Fruit fly (Drosophila melanogaster) whole organism, pupa: ENCODE data around the gene Sema1a.

ENCODE experiments used
- CG10348 ChIP-seq: fragments of 200-800 bp; sonication (Bioruptor generic); IDR thresholded peaks from 2 replicates; pipeline ENCODE4 v1.3.6; 2022; ENCODE audit warnings: missing biosample characterization, missing genetic modification characterization
- CG12605 ChIP-seq: fragments of 200-800 bp; sonication (Bioruptor generic); IDR thresholded peaks from 2 replicates; pipeline ENCODE4 v1.3.6; 2022; ENCODE audit warnings: missing biosample characterization, missing genetic modification characterization
- CG13204 ChIP-seq: fragments of 200-800 bp; sonication (Bioruptor generic); optimal IDR thresholded peaks from 2 replicates; lab custom pipeline; 2018; ENCODE audit warnings: missing biosample characterization, mild to moderate bottlenecking, missing genetic modification characterization, moderate library complexity
- CG14655 ChIP-seq: fragments of 200-800 bp; sonication (Bioruptor generic); optimal IDR thresholded peaks from 3 replicates; lab custom pipeline; 2017; ENCODE audit warnings: mild to moderate bottlenecking, missing biosample characterization, missing genetic modification reagents, missing genetic modification characterization
- CG15710 ChIP-seq: fragments of 200-800 bp; sonication (Bioruptor generic); optimal IDR thresholded peaks from 2 replicates; lab custom pipeline; 2018; ENCODE audit warnings: missing biosample characterization, mild to moderate bottlenecking, missing genetic modification characterization, moderate library complexity
- CG17806 ChIP-seq: fragments of 200-800 bp; sonication (Bioruptor generic); optimal IDR thresholded peaks from 2 replicates; lab custom pipeline; 2018; ENCODE audit warnings: missing biosample characterization, mild to moderate bottlenecking, missing genetic modification characterization, moderate library complexity
- CG32121 ChIP-seq: fragments of 200-800 bp; sonication (Bioruptor generic); IDR thresholded peaks from 2 replicates; pipeline ENCODE4 v1.3.6; 2022; ENCODE audit warnings: missing biosample characterization, missing genetic modification characterization
- CG34367 ChIP-seq: fragments of 200-800 bp; sonication (Bioruptor generic); optimal IDR thresholded peaks from 2 replicates; lab custom pipeline; 2018; ENCODE audit warnings: missing biosample characterization, mild to moderate bottlenecking, missing genetic modification characterization
- CG4496 ChIP-seq: fragments of 200-800 bp; sonication (Bioruptor generic); IDR thresholded peaks from 3 replicates; pipeline ENCODE4 v1.3.6; 2022; ENCODE audit warnings: missing biosample characterization, missing genetic modification characterization
- CG8159 ChIP-seq: fragments of 200-800 bp; sonication (Bioruptor generic); optimal IDR thresholded peaks from 3 replicates; lab custom pipeline; 2018; ENCODE audit warnings: missing biosample characterization, mild to moderate bottlenecking, missing genetic modification characterization, moderate library complexity
- CG8301 ChIP-seq: fragments of 200-800 bp; sonication (Bioruptor generic); optimal IDR thresholded peaks from 2 replicates; lab custom pipeline; 2018; ENCODE audit warnings: missing biosample characterization, mild to moderate bottlenecking, missing genetic modification characterization
- CG9948 ChIP-seq: fragments of 200-800 bp; sonication (Bioruptor generic); optimal IDR thresholded peaks from 2 replicates; lab custom pipeline; 2018; ENCODE audit warnings: missing biosample characterization, mild to moderate bottlenecking, missing genetic modification characterization, moderate library complexity
- D1 ChIP-seq: fragments of 200-800 bp; sonication (Bioruptor generic); optimal IDR thresholded peaks from 2 replicates; lab custom pipeline; 2018; ENCODE audit warnings: missing biosample characterization, mild to moderate bottlenecking, missing genetic modification characterization, moderate library complexity
- EcR ChIP-seq: fragments of 200-800 bp; sonication (Bioruptor generic); optimal IDR thresholded peaks from 3 replicates; lab custom pipeline; 2019; ENCODE audit warnings: missing biosample characterization, missing genetic modification characterization, mild to moderate bottlenecking, moderate library complexity, missing genetic modification reagents
- Ets98B ChIP-seq: fragments of 200-800 bp; sonication (Bioruptor generic); IDR thresholded peaks from 2 replicates; pipeline ENCODE4 v1.3.6; 2022; ENCODE audit warnings: missing biosample characterization, missing genetic modification characterization
- Pif1A ChIP-seq: fragments of 200-800 bp; sonication (Bioruptor generic); optimal IDR thresholded peaks from 3 replicates; lab custom pipeline; 2016; ENCODE audit warnings: missing biosample characterization, missing genetic modification characterization
- Pif1B ChIP-seq: fragments of 200-800 bp; sonication (Bioruptor generic); optimal IDR thresholded peaks from 3 replicates; lab custom pipeline; 2016; ENCODE audit warnings: missing biosample characterization, missing genetic modification characterization
- Snoo ChIP-seq: fragments of 200-800 bp; sonication (Bioruptor generic); optimal IDR thresholded peaks from 3 replicates; lab custom pipeline; 2017; ENCODE audit warnings: missing biosample characterization, mild to moderate bottlenecking, missing genetic modification characterization, inconsistent platforms
- fd96Ca ChIP-seq: fragments of 200-800 bp; sonication (Bioruptor generic); IDR thresholded peaks from 3 replicates; pipeline ENCODE4 v1.3.6; 2022; ENCODE audit warnings: missing biosample characterization, missing genetic modification characterization
- gl ChIP-seq: fragments of 200-800 bp; sonication (Bioruptor generic); optimal IDR thresholded peaks from 2 replicates; lab custom pipeline; 2018; ENCODE audit warnings: missing biosample characterization, mild to moderate bottlenecking, missing genetic modification characterization
- rn ChIP-seq: fragments of 200-800 bp; sonication (Bioruptor generic); IDR thresholded peaks from 2 replicates; pipeline ENCODE4 v1.3.6; 2022; ENCODE audit warnings: missing biosample characterization, missing genetic modification characterization

The Sema1a gene

dm6 chr2L:8530189-8530588 lies 11.8 kb upstream of the Sema1a start:
- TF ChIP-seq CG8301 (tag; lab: Kevin White, UChicago) (no peak), CG10348 (GFP tag; lab: Robert Waterston, UW) (no peak), CG12605 (no peak), D1 (tag; lab: Kevin White, UChicago) (no peak), CG34367 (tag; lab: Kevin White, UChicago) (no peak), Snoo (tag; lab: Kevin White, UChicago) (no peak), fd96Ca (no peak), CG13204 (GFP tag; lab: Kevin White, UChicago) (no peak), CG32121 (GFP tag; lab: Robert Waterston, UW) (no peak), Pif1B (GFP tag; lab: Kevin White, UChicago) (no peak), gl (tag; lab: Kevin White, UChicago) (no peak), Ets98B (GFP tag; lab: Robert Waterston, UW) (no peak), CG15710 (tag; lab: Kevin White, UChicago) (no peak), CG14655 (no peak), rn (GFP tag; lab: Robert Waterston, UW) (no peak), CG17806 (tag; lab: Kevin White, UChicago) (no peak)

- TF ChIP-seq CG15710 (tag; lab: Kevin White, UChicago) (no peak), CG8301 (tag; lab: Kevin White, UChicago) (no peak), gl (tag; lab: Kevin White, UChicago) (no peak), Ets98B (GFP tag; lab: Robert Waterston, UW) (no peak), CG14655 (no peak), EcR (no peak), fd96Ca (no peak), D1 (tag; lab: Kevin White, UChicago) (no peak), CG12605 (no peak), Pif1A (no peak), CG13204 (GFP tag; lab: Kevin White, UChicago) (no peak), Snoo (tag; lab: Kevin White, UChicago) (no peak)
Observed at dm6 chr2L:8532790-8533189, 9.2 kb upstream of the Sema1a start.

dm6 chr2L:8533632-8534031 lies 8.3 kb upstream of the Sema1a start:
- TF ChIP-seq Pif1B (GFP tag; lab: Kevin White, UChicago), result no peak
- TF ChIP-seq CG32121 (GFP tag; lab: Robert Waterston, UW), result no peak
- TF ChIP-seq gl (tag; lab: Kevin White, UChicago), result no peak
- TF ChIP-seq CG8159 (tag; lab: Kevin White, UChicago), result no peak
- no peak for TF ChIP-seq CG10348 (GFP tag; lab: Robert Waterston, UW)
- no peak for TF ChIP-seq CG34367 (tag; lab: Kevin White, UChicago)
- TF ChIP-seq CG13204 (GFP tag; lab: Kevin White, UChicago), result no peak
- TF ChIP-seq EcR, result no peak
- TF ChIP-seq D1 (tag; lab: Kevin White, UChicago), result no peak
- TF ChIP-seq CG4496, result no peak
- no peak for TF ChIP-seq rn (GFP tag; lab: Robert Waterston, UW)
- no peak for TF ChIP-seq CG15710 (tag; lab: Kevin White, UChicago)
- TF ChIP-seq Ets98B (GFP tag; lab: Robert Waterston, UW), result no peak
- no peak for TF ChIP-seq CG12605
- TF ChIP-seq CG14655, result no peak
- no peak for TF ChIP-seq CG9948 (tag; lab: Kevin White, UChicago)
- TF ChIP-seq fd96Ca, result no peak

- no peak for TF ChIP-seq CG14655
- TF ChIP-seq CG17806 (tag; lab: Kevin White, UChicago), result no peak
- no peak for TF ChIP-seq EcR
- TF ChIP-seq CG4496, result no peak
Observed at dm6 chr2L:8534118-8534514, 7.8 kb upstream of the Sema1a start.

dm6 chr2L:8534515-8535295 lies 7.2 kb upstream of the Sema1a start:
- TF ChIP-seq CG32121 (GFP tag; lab: Robert Waterston, UW) (peak; percentile 98), gl (tag; lab: Kevin White, UChicago) (peak; percentile 94), fd96Ca (peak; percentile 98), CG17806 (tag; lab: Kevin White, UChicago) (peak; percentile 97), CG8159 (tag; lab: Kevin White, UChicago) (peak; percentile 97), Pif1A (peak; percentile 98), Snoo (tag; lab: Kevin White, UChicago) (peak; percentile 98), EcR (peak; percentile 88), CG8301 (tag; lab: Kevin White, UChicago) (peak; percentile 99), CG9948 (tag; lab: Kevin White, UChicago) (peak; percentile 99), D1 (tag; lab: Kevin White, UChicago) (peak; percentile 98), CG13204 (GFP tag; lab: Kevin White, UChicago) (peak; percentile 91), CG4496 (peak; percentile 96), CG15710 (tag; lab: Kevin White, UChicago) (peak; percentile 97), rn (GFP tag; lab: Robert Waterston, UW) (peak; percentile 96), CG34367 (tag; lab: Kevin White, UChicago) (peak; percentile 97), Ets98B (GFP tag; lab: Robert Waterston, UW) (peak; percentile 96), Pif1B (GFP tag; lab: Kevin White, UChicago) (peak; percentile 98), CG12605 (peak; percentile 95), CG10348 (GFP tag; lab: Robert Waterston, UW) (peak; percentile 91), CG14655 (peak; percentile 98)
